Fruit fly (Drosophila melanogaster) whole organism: ENCODE measurements around the gene Act5C.

Experiments
- CG8478 ChIP-seq: fragments of >200 bp; optimal IDR thresholded peaks from 2 replicates; lab custom pipeline; 2018; ENCODE audit warnings: inconsistent platforms
- Dll ChIP-seq: fragments of >200 bp; optimal IDR thresholded peaks from 2 replicates; lab custom pipeline; 2017
- EcR ChIP-seq, 2 experiments: fragments of >200 bp; optimal IDR thresholded peaks; 2 replicates each; lab custom pipeline; 2017; ENCODE audit warnings: missing biosample characterization in 2 of 2, missing genetic modification characterization in 2 of 2, missing genetic modification reagents in 2 of 2
- pan ChIP-seq: fragments of >200 bp; optimal IDR thresholded peaks from 2 replicates; lab custom pipeline; 2017
- psq ChIP-seq: fragments of >200 bp; optimal IDR thresholded peaks from 2 replicates; lab custom pipeline; 2017
- usp ChIP-seq: fragments of >200 bp; optimal IDR thresholded peaks from 2 replicates; lab custom pipeline; 2017; ENCODE audit warnings: missing biosample characterization, missing genetic modification characterization, mixed read lengths

Gene Act5C

dm6 chrX:5884294-5884693, 16.4 kb upstream of the Act5C start:
- TF ChIP-seq CG8478 (no peak), EcR (GFP tag; optimal IDR thresholded peaks at IDR 0.05; lab: Kevin White, UChicago) (no peak), usp (GFP tag; lab: Kevin White, UChicago) (no peak), pan (lab: Kevin White, UChicago) (no peak), Dll (lab: Kevin White, UChicago) (no peak), psq (lab: Kevin White, UChicago) (no peak)

dm6 chrX:5884887-5885286, 15.8 kb upstream of the Act5C start:
- no peak for TF ChIP-seq psq (lab: Kevin White, UChicago)

dm6 chrX:5885521-5885920, 15.1 kb upstream of the Act5C start:
- no peak for TF ChIP-seq EcR (GFP tag; optimal IDR thresholded peaks at IDR 0.05; lab: Kevin White, UChicago)
- no peak for TF ChIP-seq psq (lab: Kevin White, UChicago)

dm6 chrX:5885973-5886372, 14.7 kb upstream of the Act5C start:
- TF ChIP-seq psq (lab: Kevin White, UChicago), result no peak
- TF ChIP-seq Dll (lab: Kevin White, UChicago), result no peak
- no peak for TF ChIP-seq pan (lab: Kevin White, UChicago)
- no peak for TF ChIP-seq EcR (GFP tag; optimal IDR thresholded peaks at IDR 0.05; lab: Kevin White, UChicago)

dm6 chrX:5886764-5887555, 13.7 kb upstream of the Act5C start:
- no peak for TF ChIP-seq usp (GFP tag; lab: Kevin White, UChicago)
- peak; percentile 51 to 83 for TF ChIP-seq EcR (GFP tag; optimal IDR thresholded peaks at IDR 0.05; lab: Kevin White, UChicago)

- TF ChIP-seq EcR (GFP tag; optimal IDR thresholded peaks at IDR 0.05; lab: Kevin White, UChicago) (no peak), CG8478 (no peak), Dll (lab: Kevin White, UChicago) (no peak), psq (lab: Kevin White, UChicago) (no peak), pan (lab: Kevin White, UChicago) (no peak), usp (GFP tag; lab: Kevin White, UChicago) (no peak)
Measured at dm6 chrX:5888260-5888659, 12.4 kb upstream of the Act5C start.

dm6 chrX:5888933-5889332, 11.7 kb upstream of the Act5C start:
- TF ChIP-seq EcR (GFP tag; optimal IDR thresholded peaks at IDR 0.05; lab: Kevin White, UChicago) (no peak), psq (lab: Kevin White, UChicago) (no peak)

- TF ChIP-seq psq (lab: Kevin White, UChicago) (no peak), EcR (GFP tag; optimal IDR thresholded peaks at IDR 0.05; lab: Kevin White, UChicago) (no peak), Dll (lab: Kevin White, UChicago) (no peak)
Measured at dm6 chrX:5891666-5892444, 8.8 kb upstream of the Act5C start.

dm6 chrX:5892512-5892911, 8.1 kb upstream of the Act5C start:
- TF ChIP-seq usp (GFP tag; lab: Kevin White, UChicago), result no peak
- no peak for TF ChIP-seq Dll (lab: Kevin White, UChicago)
- no peak for TF ChIP-seq EcR (GFP tag; optimal IDR thresholded peaks at IDR 0.05; lab: Kevin White, UChicago)
- TF ChIP-seq pan (lab: Kevin White, UChicago), result no peak
- no peak for TF ChIP-seq psq (lab: Kevin White, UChicago)
- TF ChIP-seq CG8478, result no peak

dm6 chrX:5893165-5893564, 7.5 kb upstream of the Act5C start:
- TF ChIP-seq usp (GFP tag; lab: Kevin White, UChicago) (no peak), pan (lab: Kevin White, UChicago) (no peak), EcR (GFP tag; optimal IDR thresholded peaks at IDR 0.05; lab: Kevin White, UChicago) (no peak), psq (lab: Kevin White, UChicago) (no peak), CG8478 (no peak), Dll (lab: Kevin White, UChicago) (no peak)

- no peak for TF ChIP-seq Dll (lab: Kevin White, UChicago)
- TF ChIP-seq psq (lab: Kevin White, UChicago), result no peak
- no peak for TF ChIP-seq CG8478
- no peak for TF ChIP-seq pan (lab: Kevin White, UChicago)
- TF ChIP-seq usp (GFP tag; lab: Kevin White, UChicago), result no peak
- TF ChIP-seq EcR (GFP tag; optimal IDR thresholded peaks at IDR 0.05; lab: Kevin White, UChicago), result no peak
Measured at dm6 chrX:5894529-5895487, 5.9 kb upstream of the Act5C start.
